Worm (Caenorhabditis elegans) whole organism, L4 larva: ENCODE measurements around the gene F26A1.1.
A peak's percentile ranks its signal among the peaks of the same experiment; 100 is the strongest.

ENCODE experiments used
- F37D6.2 ChIP-seq: sonication (generic microtip); optimal IDR thresholded peaks from 2 replicates; lab custom pipeline; 2016; ENCODE audit warnings: mild to moderate bottlenecking, missing genetic modification characterization, missing compliant biosample characterization
- Y5F2A.4 ChIP-seq: fragments of 200-800 bp; sonication (Bioruptor generic); optimal IDR thresholded peaks from 2 replicates; lab custom pipeline; 2018; ENCODE audit warnings: mild to moderate bottlenecking, missing genetic modification characterization, missing compliant biosample characterization
- ZK337.2 ChIP-seq: fragments of 200-800 bp; sonication (Bioruptor generic); IDR thresholded peaks from 2 replicates; pipeline ENCODE4 v1.3.6; 2022; ENCODE audit warnings: missing genetic modification reagents, missing genetic modification characterization, missing compliant biosample characterization
- aha-1 ChIP-seq: fragments of 150-350 bp; peaks from one replicate; lab custom pipeline; 2014; ENCODE audit warnings: missing biosample characterization, missing genetic modification characterization
- aly-2 ChIP-seq: sonication (generic microtip); optimal IDR thresholded peaks from 2 replicates; lab custom pipeline; 2018; ENCODE audit warnings: missing biosample characterization, missing genetic modification characterization
- ama-1 ChIP-seq: fragments of 150-350 bp; optimal IDR thresholded peaks from 2 replicates; lab custom pipeline; 2014; ENCODE audit warnings: inconsistent platforms, mixed read lengths
- attf-4 ChIP-seq: sonication (generic microtip); optimal IDR thresholded peaks from 3 replicates; lab custom pipeline; 2017; ENCODE audit warnings: missing biosample characterization, missing genetic modification characterization
- ces-1 ChIP-seq: fragments of 150-350 bp; sonication (generic microtip); optimal IDR thresholded peaks from 4 replicates; lab custom pipeline; 2014; ENCODE audit warnings: missing biosample characterization, missing genetic modification reagents, missing genetic modification characterization
- cey-2 ChIP-seq: sonication (generic microtip); optimal IDR thresholded peaks from 3 replicates; lab custom pipeline; 2017; ENCODE audit warnings: missing genetic modification characterization, mild to moderate bottlenecking, missing compliant biosample characterization, antibody characterized with exemption, borderline replicate concordance; ENCODE audit not compliant: insufficient read depth
- ctbp-1 ChIP-seq: fragments of 200-800 bp; sonication (Bioruptor generic); IDR thresholded peaks from 2 replicates; pipeline ENCODE4 v1.3.6; 2022; ENCODE audit warnings: missing genetic modification reagents, missing genetic modification characterization, missing compliant biosample characterization
- daf-8 ChIP-seq: fragments of 200-800 bp; sonication (Bioruptor generic); IDR thresholded peaks from 2 replicates; pipeline ENCODE4 v1.3.6; 2022; ENCODE audit warnings: missing genetic modification characterization, missing compliant biosample characterization
- dmd-8 ChIP-seq: fragments of 200-800 bp; sonication (Bioruptor generic); IDR thresholded peaks from 2 replicates; pipeline ENCODE4 v1.3.6; 2022; ENCODE audit warnings: missing genetic modification characterization, missing compliant biosample characterization
- egl-43 ChIP-seq: fragments of 200-800 bp; sonication (Bioruptor generic); IDR thresholded peaks from 2 replicates; pipeline ENCODE4 v1.3.6; 2022; ENCODE audit warnings: missing genetic modification reagents, missing genetic modification characterization, missing compliant biosample characterization
- fkh-10 ChIP-seq: fragments of 150-350 bp; optimal IDR thresholded peaks from 2 replicates; lab custom pipeline; 2014; ENCODE audit warnings: missing biosample characterization, missing genetic modification reagents, missing genetic modification characterization
- fos-1 ChIP-seq: fragments of 150-350 bp; optimal IDR thresholded peaks from 2 replicates; lab custom pipeline; 2014; ENCODE audit warnings: missing biosample characterization, missing genetic modification characterization
- gei-8 ChIP-seq: fragments of 200-800 bp; sonication (Bioruptor generic); optimal IDR thresholded peaks from 2 replicates; lab custom pipeline; 2018; ENCODE audit warnings: mild to moderate bottlenecking, missing genetic modification characterization, missing compliant biosample characterization
- hif-1 ChIP-seq, 2 experiments: sonication (generic microtip); optimal IDR thresholded peaks; 2 replicates each; lab custom pipeline; 2016 to 2017; ENCODE audit warnings: missing compliant biosample characterization in 2 of 2, missing genetic modification characterization in 2 of 2, missing genetic modification reagents in 2 of 2, missing genotype in 2 of 2, mild to moderate bottlenecking in 1 of 2
- hmg-1.1 ChIP-seq: fragments of 200-800 bp; sonication (Bioruptor generic); IDR thresholded peaks from 2 replicates; pipeline ENCODE4 v1.3.6; 2022; ENCODE audit warnings: missing genetic modification reagents, missing genetic modification characterization, missing compliant biosample characterization
- lin-38 ChIP-seq: fragments of 200-800 bp; sonication (Bioruptor generic); IDR thresholded peaks from 2 replicates; pipeline ENCODE4 v1.3.6; 2022; ENCODE audit warnings: missing genetic modification reagents, missing genetic modification characterization, missing compliant biosample characterization
- mdt-29 ChIP-seq: fragments of 200-800 bp; sonication (Bioruptor generic); IDR thresholded peaks from 2 replicates; pipeline ENCODE4 v1.3.6; 2022; ENCODE audit warnings: missing genetic modification reagents, missing genetic modification characterization, missing compliant biosample characterization
- mes-2 ChIP-seq: sonication (generic microtip); optimal IDR thresholded peaks from 2 replicates; lab custom pipeline; 2016; ENCODE audit warnings: missing genotype, mild to moderate bottlenecking, missing genetic modification characterization, missing compliant biosample characterization; ENCODE audit not compliant: poor library complexity, severe bottlenecking
- mxl-2 ChIP-seq: fragments of 200-800 bp; sonication (Bioruptor generic); conservative IDR thresholded peaks from 2 replicates; pipeline ENCODE4 v1.3.6; 2022; ENCODE audit warnings: missing genetic modification reagents, missing genetic modification characterization, missing compliant biosample characterization
- nhr-10 ChIP-seq: fragments of 150-350 bp; optimal IDR thresholded peaks from 2 replicates; lab custom pipeline; 2014; ENCODE audit warnings: missing biosample characterization, missing genetic modification characterization
- nhr-102 ChIP-seq: sonication (generic microtip); optimal IDR thresholded peaks from 2 replicates; lab custom pipeline; 2016; ENCODE audit warnings: mild to moderate bottlenecking, missing genetic modification characterization, moderate library complexity, missing compliant biosample characterization
- nhr-11 ChIP-seq: fragments of 150-350 bp; optimal IDR thresholded peaks from 2 replicates; lab custom pipeline; 2014; ENCODE audit warnings: missing biosample characterization, missing genetic modification characterization
- nhr-41 ChIP-seq: fragments of 200-800 bp; sonication (Bioruptor generic); IDR thresholded peaks from 2 replicates; pipeline ENCODE4 v1.3.6; 2022; ENCODE audit warnings: missing genetic modification reagents, missing genetic modification characterization, missing compliant biosample characterization
- nhr-48 ChIP-seq: sonication (generic microtip); optimal IDR thresholded peaks from 2 replicates; lab custom pipeline; 2016; ENCODE audit warnings: mild to moderate bottlenecking, missing genetic modification characterization, missing compliant biosample characterization
- nhr-76 ChIP-seq: fragments of 150-350 bp; optimal IDR thresholded peaks from 2 replicates; lab custom pipeline; 2014; ENCODE audit warnings: missing biosample characterization, missing genetic modification characterization
- pha-4 ChIP-seq, 2 experiments: fragments of 150-350 bp in 1 of 2; fragments of 200-800 bp in 1 of 2; sonication (Bioruptor generic) in 1 of 2; IDR thresholded peaks in 1 of 2; optimal IDR thresholded peaks in 1 of 2; 2 replicates each; pipeline versions ENCODE4 v1.3.6 to Lab custom; 2014 to 2022; ENCODE audit warnings: missing genetic modification characterization in 2 of 2, missing genetic modification reagents in 2 of 2, missing biosample characterization in 1 of 2, missing compliant biosample characterization in 1 of 2
- pqm-1 ChIP-seq: sonication (generic microtip); optimal IDR thresholded peaks from 2 replicates; lab custom pipeline; 2017; ENCODE audit warnings: missing biosample characterization, missing genetic modification characterization
- saeg-2 ChIP-seq: fragments of 200-800 bp; sonication (Bioruptor generic); IDR thresholded peaks from 2 replicates; pipeline ENCODE4 v1.3.6; 2022; ENCODE audit warnings: missing genetic modification reagents, missing genetic modification characterization, missing compliant biosample characterization
- snpc-1.2 ChIP-seq: fragments of 200-800 bp; sonication (Bioruptor generic); IDR thresholded peaks from 2 replicates; pipeline ENCODE4 v1.3.6; 2022; ENCODE audit warnings: missing genetic modification reagents, missing genetic modification characterization, missing compliant biosample characterization
- spr-1 ChIP-seq: sonication (generic microtip); optimal IDR thresholded peaks from 2 replicates; lab custom pipeline; 2016; ENCODE audit warnings: mild to moderate bottlenecking, missing genetic modification characterization, missing compliant biosample characterization
- unc-130 ChIP-seq: sonication (generic microtip); optimal IDR thresholded peaks from 2 replicates; lab custom pipeline; 2016; ENCODE audit warnings: missing genetic modification reagents, missing genetic modification characterization, missing compliant biosample characterization
- unc-62 ChIP-seq, 3 experiments: fragments of 150-350 bp in 1 of 3; sonication (generic microtip); optimal IDR thresholded peaks in 2 of 3; peaks in 1 of 3; 1 replicate in 1 of 3; 2 replicates in 2 of 3; lab custom pipeline; 2014 to 2017; ENCODE audit warnings: missing biosample characterization in 3 of 3, missing genetic modification characterization in 3 of 3, missing genetic modification reagents in 3 of 3, missing genotype in 1 of 3
- zfp-3 ChIP-seq: fragments of 200-800 bp; sonication (Bioruptor generic); conservative IDR thresholded peaks from 2 replicates; pipeline ENCODE4 v1.3.6; 2022; ENCODE audit warnings: missing genetic modification reagents, missing genetic modification characterization, missing compliant biosample characterization
- ztf-11 ChIP-seq: fragments of 150-350 bp; optimal IDR thresholded peaks from 2 replicates; lab custom pipeline; 2014; ENCODE audit warnings: missing biosample characterization, missing genetic modification characterization
- ztf-7 ChIP-seq: fragments of 150-350 bp; optimal IDR thresholded peaks from 2 replicates; lab custom pipeline; 2014; ENCODE audit warnings: missing biosample characterization, missing genetic modification characterization

F26A1.1 gene

DNA sequence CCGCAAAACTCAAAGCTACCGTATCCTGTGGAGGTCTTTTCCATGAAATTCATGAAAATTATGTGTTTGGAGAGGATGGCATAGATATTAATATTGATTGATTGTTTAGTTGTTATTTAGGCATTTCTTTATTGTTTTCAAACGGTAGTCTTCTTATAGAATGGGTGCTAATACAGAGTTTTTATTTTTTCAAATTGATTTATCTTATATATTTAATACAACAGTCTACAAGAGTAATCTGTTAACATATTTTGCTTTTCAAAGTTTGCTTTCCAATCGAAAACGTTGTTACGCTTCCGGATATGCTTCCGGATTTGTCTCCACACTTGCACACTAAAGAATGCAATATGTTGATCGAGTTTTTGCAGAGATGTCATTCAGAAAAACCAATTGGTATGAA lies 16.5 kb downstream of the F26A1.1 start, which contains the start of gene C35D10.17:
Gene C35D10.17 (plus strand): TSS at position 301 of the 400 bp plus-strand sequence.
- no peak for TF ChIP-seq ctbp-1 (GFP tag; lab: Robert Waterston, UW)
- TF ChIP-seq daf-8 (GFP tag; lab: Robert Waterston, UW): no peak
- no peak for TF ChIP-seq nhr-48

DNA sequence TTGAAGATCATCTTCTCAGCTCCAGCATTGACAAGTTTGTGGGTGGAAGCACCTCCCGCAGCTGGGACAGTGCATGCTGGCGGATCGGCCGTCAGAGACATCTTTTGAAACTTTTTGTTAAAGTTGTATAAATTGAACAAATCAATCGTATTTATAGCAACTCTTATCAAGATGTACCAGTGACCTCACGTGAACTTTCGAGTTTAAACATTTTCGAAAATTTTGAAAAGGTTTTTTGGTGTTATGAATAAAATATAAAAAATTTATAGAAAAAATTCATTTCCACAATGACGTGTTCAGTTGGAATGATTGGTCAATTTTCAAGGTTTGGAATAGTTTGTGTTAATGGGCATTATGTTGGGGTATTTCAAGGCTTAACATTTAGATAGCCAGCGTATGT lies 18.3 kb downstream of the F26A1.1 start, which contains the start of the genes msd-4 and C35D10.3:
Gene msd-4 (minus strand): TSS at position 101 of the 400 bp plus-strand sequence.
Gene C35D10.3 (plus strand): TSS at position 279 of the 400 bp plus-strand sequence.
- no peak for TF ChIP-seq lin-38 (GFP tag; lab: Robert Waterston, UW)
- no peak for TF ChIP-seq attf-4 (tag; lab: Kevin White, UChicago)
- no peak for TF ChIP-seq ztf-11 (tag; lab: Kevin White, UChicago)
- TF ChIP-seq ztf-7: no peak
- TF ChIP-seq hmg-1.1 (GFP tag; lab: Robert Waterston, UW): no peak
- TF ChIP-seq dmd-8 (GFP tag; lab: Robert Waterston, UW): no peak
- no peak for TF ChIP-seq fkh-10 (GFP tag; lab: Kevin White, UChicago)
- no peak for TF ChIP-seq snpc-1.2
- TF ChIP-seq aha-1 (tag; lab: Kevin White, UChicago): no peak
- no peak for TF ChIP-seq mxl-2 (GFP tag; lab: Robert Waterston, UW)
- TF ChIP-seq nhr-11 (tag; lab: Kevin White, UChicago): no peak
- TF ChIP-seq saeg-2 (GFP tag; lab: Robert Waterston, UW): no peak
- TF ChIP-seq pqm-1 (tag; lab: Kevin White, UChicago): no peak
- no peak for TF ChIP-seq mdt-29 (GFP tag; lab: Robert Waterston, UW)
- TF ChIP-seq gei-8 (GFP tag; lab: Kevin White, UChicago): no peak
- TF ChIP-seq ces-1 (GFP tag; lab: Kevin White, UChicago): no peak

DNA sequence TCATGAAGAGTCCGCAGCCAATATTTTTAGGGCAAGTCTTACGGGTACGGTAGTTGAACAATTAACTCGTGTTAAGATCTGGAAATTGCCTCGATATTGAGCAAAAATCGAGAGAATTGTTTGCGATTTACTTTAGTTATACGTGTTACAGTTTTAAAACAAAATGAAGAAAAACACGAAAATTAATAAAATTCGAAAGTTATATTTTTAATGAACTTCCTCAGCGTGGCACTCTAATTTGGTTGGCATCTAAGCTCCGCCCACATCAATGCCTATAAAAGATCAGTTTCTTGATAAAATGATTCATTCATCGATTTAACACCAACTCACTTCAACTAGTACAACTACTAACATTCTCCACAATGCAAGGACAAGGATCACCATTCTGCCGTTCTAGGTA lies 20.2 kb downstream of the F26A1.1 start, which contains the start of gene gipc-1:
Gene gipc-1 (plus strand): TSS at position 301 of the 400 bp plus-strand sequence.
- no peak for TF ChIP-seq egl-43
- TF ChIP-seq cey-2 (tag; lab: Kevin White, UChicago): no peak
- no peak for TF ChIP-seq nhr-76 (tag; lab: Kevin White, UChicago)
- no peak for TF ChIP-seq F37D6.2
- TF ChIP-seq mes-2 (tag; lab: Kevin White, UChicago): no peak
- TF ChIP-seq lin-38 (GFP tag; lab: Robert Waterston, UW): no peak
- no peak for TF ChIP-seq aly-2 (tag; lab: Kevin White, UChicago)

DNA sequence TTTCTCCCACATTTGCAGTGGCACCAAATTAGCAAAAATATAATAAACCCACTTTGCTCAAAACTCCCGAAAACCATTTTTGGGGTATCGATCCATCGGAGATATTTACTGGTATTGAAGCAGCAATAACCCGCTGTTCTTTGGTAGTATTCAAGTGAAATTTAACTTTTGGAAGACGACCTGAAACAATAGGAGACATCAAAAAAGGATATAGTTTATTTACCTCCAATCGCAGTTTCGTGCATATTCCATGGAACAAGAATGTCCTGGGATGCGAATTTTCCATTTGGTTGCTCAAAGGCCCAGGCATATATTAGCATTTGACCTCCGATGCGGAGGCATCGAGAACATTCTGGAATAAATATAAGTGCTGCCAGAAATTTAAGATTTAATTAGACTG lies 23.1 kb downstream of the F26A1.1 start:
- TF ChIP-seq nhr-76 (tag; lab: Kevin White, UChicago) (no peak), hif-1 (tag; optimal IDR thresholded peaks at IDR 0.05; lab: Kevin White, UChicago) (no peak), aha-1 (tag; lab: Kevin White, UChicago) (peak; percentile 96), ZK337.2 (GFP tag; lab: Robert Waterston, UW) (no peak), spr-1 (tag; lab: Kevin White, UChicago) (no peak)
- TF ChIP-seq, all 104 proteins: peak for 1

DNA sequence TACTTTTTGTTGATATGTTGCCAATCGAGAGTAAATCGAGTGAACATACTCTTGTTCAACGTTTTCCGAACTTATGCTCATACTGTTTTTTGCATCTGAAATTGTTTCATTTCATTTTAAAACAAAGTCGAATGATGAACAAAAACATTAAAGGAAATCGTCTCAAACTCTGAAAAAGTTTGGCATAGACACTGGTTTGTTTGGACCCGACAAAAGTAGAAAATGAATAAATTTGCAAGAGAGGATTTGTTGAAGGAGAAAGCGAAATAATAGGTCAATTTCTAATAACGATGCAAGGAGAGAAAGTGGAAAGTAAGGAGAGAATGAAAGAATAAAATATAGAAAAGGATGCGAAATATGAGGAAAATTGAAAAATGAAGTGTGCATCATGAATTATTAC lies 24.4 kb downstream of the F26A1.1 start, which contains the start of gene C35D10.12:
Gene C35D10.12 (minus strand): TSS at position 101 of the 400 bp plus-strand sequence.
- TF ChIP-seq unc-130 (GFP tag; lab: Kevin White, UChicago) (no peak), nhr-41 (no peak), cey-2 (tag; lab: Kevin White, UChicago) (no peak), pha-4 (GFP tag; IDR thresholded peaks at IDR 0.05; lab: Robert Waterston, UW) (no peak), pha-4 (tag; optimal IDR thresholded peaks at IDR 0.05; lab: Kevin White, UChicago) (no peak), Y5F2A.4 (GFP tag; lab: Kevin White, UChicago) (no peak), ztf-11 (tag; lab: Kevin White, UChicago) (no peak), fos-1 (tag; lab: Kevin White, UChicago) (no peak), zfp-3 (no peak), nhr-48 (no peak), ama-1 (no peak), nhr-102 (tag; lab: Kevin White, UChicago) (no peak), nhr-10 (no peak), dmd-8 (GFP tag; lab: Robert Waterston, UW) (no peak), unc-62 (GFP tag; optimal IDR thresholded peaks at IDR 0.05 in 1 of 2; lab: Kevin White, UChicago) (no peak), unc-62 (tag; optimal IDR thresholded peaks at IDR 0.05; lab: Kevin White, UChicago) (no peak)
